Worm (Caenorhabditis elegans): ENCODE results near the gene F32A5.8.

DNA sequence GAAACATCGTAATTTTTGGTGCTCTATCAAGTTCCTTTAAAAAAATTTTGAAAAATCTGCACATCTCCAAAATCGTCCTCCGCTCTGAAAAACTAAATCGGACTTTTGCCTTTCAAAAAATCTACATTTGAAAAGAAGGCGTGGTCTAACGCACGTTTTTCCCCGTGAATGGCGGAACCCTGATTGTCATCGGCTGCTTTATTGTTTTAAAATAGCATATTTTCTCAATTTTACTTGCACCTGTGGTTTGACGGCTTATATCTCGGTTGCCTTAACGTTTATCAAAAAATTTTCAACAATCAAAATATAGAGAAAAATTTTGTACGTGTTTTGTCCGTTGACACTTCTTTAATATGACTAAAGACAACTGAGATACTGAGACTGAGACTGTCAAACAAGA lies 24.0 kb upstream of the F32A5.8 start:
- no peak for TF ChIP-seq rnt-1 (tag; optimal IDR thresholded peaks at IDR 0.05)
- no peak for TF ChIP-seq nhr-20 (tag; optimal IDR thresholded peaks at IDR 0.05)
- no peak for TF ChIP-seq lin-15B (tag; optimal IDR thresholded peaks at IDR 0.05)
- no peak for TF ChIP-seq ceh-8 (GFP tag; optimal IDR thresholded peaks at IDR 0.05)
- TF ChIP-seq nhr-12 (tag; optimal IDR thresholded peaks at IDR 0.05): no peak
- TF ChIP-seq alr-1 (tag; optimal IDR thresholded peaks at IDR 0.05; ENCODE audit: borderline replicate concordance): no peak
- TF ChIP-seq dpl-1 (GFP tag; optimal IDR thresholded peaks at IDR 0.05): no peak
- no peak for TF ChIP-seq pag-3 (tag; optimal IDR thresholded peaks at IDR 0.05; ENCODE audit: borderline replicate concordance, insufficient read depth)
